Fruit fly (Drosophila melanogaster): ENCODE results near the gene CG43850.
"Not testable (repeated sequence)": the region's sequence is repeated elsewhere in the genome, so short reads cannot be mapped to it uniquely, and the experiment has no call there.

CG43850 gene

DNA sequence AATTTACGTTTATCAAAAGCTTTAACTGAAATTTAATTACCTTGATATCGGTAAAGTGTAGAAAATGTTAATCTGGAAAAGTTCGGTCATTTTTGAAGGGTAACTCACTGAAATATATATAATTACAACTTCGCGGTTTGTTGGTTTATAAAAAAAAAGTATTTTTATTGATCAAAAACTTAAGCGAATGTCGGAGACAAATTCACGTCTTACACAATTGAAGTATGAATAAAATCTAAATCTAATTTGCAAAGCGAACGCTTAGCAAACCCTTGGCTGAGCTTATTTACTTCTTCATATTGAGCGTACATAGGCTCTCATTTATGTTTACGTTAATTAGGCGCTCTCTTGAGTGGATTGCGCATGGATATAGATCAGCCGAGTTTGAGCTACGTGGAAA lies 34.2 kb downstream of the CG43850 start, which contains the start of gene Hsp60D:
Gene Hsp60D (minus strand): TSS at position 101 of the 400 bp plus-strand sequence.
- TF ChIP-seq EcR (GFP tag; optimal IDR thresholded peaks at IDR 0.05); Dll (optimal IDR thresholded peaks at IDR 0.05); pan (optimal IDR thresholded peaks at IDR 0.05): not testable (repeated sequence)

DNA sequence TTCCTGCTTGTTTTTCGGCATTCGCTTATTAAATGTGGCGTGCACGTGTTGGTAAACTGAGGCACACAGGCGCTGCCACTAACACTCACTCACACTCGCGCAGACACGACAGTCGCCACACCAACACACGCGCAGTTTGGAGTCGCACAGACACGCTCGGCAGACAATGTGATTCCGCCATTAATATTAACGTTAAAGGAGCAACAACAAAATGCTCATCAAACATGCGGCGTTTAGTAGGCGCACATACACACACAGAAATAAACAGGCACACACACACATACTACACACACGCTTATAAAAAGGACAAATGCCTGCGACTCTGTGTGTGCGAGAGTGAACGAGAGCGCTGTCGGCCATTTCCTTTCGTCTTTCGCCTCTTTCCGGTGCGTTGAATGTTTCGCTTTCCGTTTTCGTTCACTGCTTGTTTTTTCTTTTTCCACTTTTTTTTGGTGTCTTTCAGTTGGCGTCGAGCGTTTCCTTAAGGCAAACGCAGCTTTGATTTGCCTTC lies 41.9 kb downstream of the CG43850 start, which contains the start of gene CG42809:
Gene CG42809 (plus strand): TSS at position 461 of the 511 bp plus-strand sequence.
- TF ChIP-seq Dll (optimal IDR thresholded peaks at IDR 0.05) (no peak), psq (optimal IDR thresholded peaks at IDR 0.05) (no peak), pan (optimal IDR thresholded peaks at IDR 0.05) (no peak), EcR (GFP tag; optimal IDR thresholded peaks at IDR 0.05) (no peak), usp (GFP tag; optimal IDR thresholded peaks at IDR 0.05) (no peak), CG8478 (optimal IDR thresholded peaks at IDR 0.05) (no peak)

DNA sequence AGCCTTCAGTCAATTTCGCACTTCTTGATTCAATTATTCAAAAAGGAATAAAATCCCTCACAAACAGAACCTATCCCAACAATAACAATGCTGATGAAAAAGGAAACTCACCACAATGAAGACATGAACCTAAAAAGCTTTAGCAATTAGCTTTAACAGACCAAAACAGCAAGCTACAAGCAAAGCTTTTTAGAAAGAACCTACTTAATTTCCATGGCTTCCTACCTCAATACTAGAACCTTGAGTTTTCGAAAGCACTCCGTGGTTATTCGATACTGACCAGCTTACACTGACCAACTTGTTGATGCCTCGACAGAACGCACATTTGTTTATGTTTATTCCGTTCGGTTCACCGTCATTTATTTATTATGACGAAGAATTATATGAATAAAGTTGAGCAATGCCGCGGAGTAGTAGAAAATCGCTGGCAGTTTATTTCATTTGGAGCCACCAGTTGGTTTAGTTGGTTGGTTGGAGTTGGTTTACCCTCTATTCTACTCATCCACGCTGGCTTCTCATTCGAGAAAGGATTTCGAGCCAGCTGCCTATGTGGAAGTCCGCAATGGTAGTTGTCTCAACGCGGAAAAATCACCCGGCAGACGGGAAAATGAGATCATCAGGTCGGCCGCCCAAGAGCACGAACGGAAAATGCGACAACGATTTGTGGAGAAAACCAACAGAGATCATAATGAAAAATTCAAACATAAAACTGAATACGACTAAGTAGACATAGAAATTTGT lies 43.9 kb downstream of the CG43850 start, which contains the start of gene CG42810:
Gene CG42810 (plus strand): TSS at position 691 of the 741 bp plus-strand sequence.
- TF ChIP-seq usp (GFP tag; optimal IDR thresholded peaks at IDR 0.05) (no peak), CG8478 (optimal IDR thresholded peaks at IDR 0.05) (no peak), pan (optimal IDR thresholded peaks at IDR 0.05) (no peak), psq (optimal IDR thresholded peaks at IDR 0.05) (no peak), Dll (optimal IDR thresholded peaks at IDR 0.05) (no peak), EcR (GFP tag; optimal IDR thresholded peaks at IDR 0.05) (no peak)

DNA sequence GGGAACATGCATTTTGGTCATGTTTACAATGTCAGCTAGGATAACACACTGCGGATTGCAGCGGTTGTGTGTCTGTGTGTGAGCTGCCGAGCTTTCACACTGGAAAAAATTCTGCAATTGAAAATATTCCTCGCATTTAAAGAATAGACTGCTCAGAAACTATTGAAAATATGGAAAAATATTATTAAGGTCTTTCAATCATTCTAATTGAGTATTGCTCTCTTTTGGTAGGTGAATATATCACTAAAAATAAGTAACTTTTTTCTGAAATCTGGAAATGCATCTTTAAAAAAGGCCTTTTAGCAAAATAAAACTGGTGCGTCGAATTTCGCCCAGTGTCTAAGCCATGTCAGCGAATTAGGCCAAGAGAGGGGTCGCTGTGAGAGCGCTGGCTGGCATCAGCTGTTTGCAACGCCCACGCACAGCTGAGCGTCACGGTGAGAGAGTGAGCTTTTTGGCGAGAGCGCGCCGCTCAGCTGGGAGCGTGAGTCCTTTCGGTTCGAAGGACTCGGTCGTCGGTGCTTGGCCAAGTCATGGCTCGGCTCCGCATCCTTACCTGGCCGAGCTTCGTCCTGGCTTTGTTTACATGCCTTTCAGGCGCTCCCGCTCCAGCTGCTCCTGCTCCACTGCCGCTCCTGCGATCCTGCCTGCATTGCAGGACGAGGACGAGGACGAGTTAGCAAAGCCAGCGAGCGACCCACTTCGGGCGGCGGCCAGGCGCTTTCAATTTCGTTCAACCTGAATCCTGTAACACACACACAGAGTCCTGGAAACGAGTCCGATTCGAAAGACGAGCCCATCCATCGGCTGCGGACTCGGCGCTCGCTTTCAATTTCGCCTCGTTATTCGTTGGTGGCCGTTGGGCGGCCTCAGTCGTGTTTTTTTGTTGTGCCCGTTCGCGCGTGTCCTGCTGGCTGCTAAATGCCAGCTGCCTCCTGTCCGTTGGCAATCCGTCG lies 46.0 kb downstream of the CG43850 start, which contains the start of gene CG46308:
Gene CG46308 (plus strand): TSS at position 864 of the 956 bp plus-strand sequence.
- TF ChIP-seq Dll (optimal IDR thresholded peaks at IDR 0.05) (no peak), EcR (GFP tag; optimal IDR thresholded peaks at IDR 0.05) (no peak), pan (optimal IDR thresholded peaks at IDR 0.05) (no peak), CG8478 (optimal IDR thresholded peaks at IDR 0.05) (no peak), psq (optimal IDR thresholded peaks at IDR 0.05) (no peak), usp (GFP tag; optimal IDR thresholded peaks at IDR 0.05) (no peak)

Measured in whole organism.